Worm (Caenorhabditis elegans): ENCODE data around the gene F32D8.15.

DNA sequence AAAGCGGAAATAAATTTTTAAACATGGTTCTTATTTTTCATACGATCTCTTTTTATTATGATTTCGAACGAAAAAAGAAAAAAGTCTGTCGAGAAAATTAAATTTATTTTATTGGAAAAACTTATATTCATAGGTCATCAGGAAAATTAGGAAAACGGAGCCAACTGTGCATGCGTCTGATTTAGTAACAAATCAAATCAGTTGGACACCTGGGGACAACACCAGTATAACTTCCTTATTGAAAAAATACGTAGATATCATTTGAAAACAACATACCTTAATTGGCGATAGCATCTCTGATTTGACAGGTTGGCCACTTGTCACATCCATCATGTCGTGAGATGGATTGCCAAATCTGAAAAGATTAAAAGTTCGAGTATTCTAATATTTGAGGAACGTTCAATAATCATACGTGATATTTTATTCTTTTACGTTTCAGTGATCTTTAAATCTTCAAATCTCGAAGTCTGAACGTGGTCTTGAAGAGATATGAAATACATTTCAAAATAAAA is 43.3 kb upstream of the F32D8.15 start:
- TF ChIP-seq pqm-1 (tag; optimal IDR thresholded peaks at IDR 0.05) (no peak), xbp-1 (tag; optimal IDR thresholded peaks at IDR 0.05) (no peak), dpl-1 (GFP tag; optimal IDR thresholded peaks at IDR 0.05) (no peak), C34B4.2 (tag; optimal IDR thresholded peaks at IDR 0.05) (no peak), egl-13 (tag; optimal IDR thresholded peaks at IDR 0.05) (no peak), lsy-2 (tag; optimal IDR thresholded peaks at IDR 0.05) (no peak), nhr-237 (tag; optimal IDR thresholded peaks at IDR 0.05) (no peak), zip-4 (GFP tag; optimal IDR thresholded peaks at IDR 0.05) (no peak)
